Worm (Caenorhabditis elegans) whole organism, late embryonic: Measurements from ENCODE around the gene C04E7.1.

Experiments
- pag-3 ChIP-seq: sonication (generic microtip); optimal IDR thresholded peaks from 2 replicates; lab custom pipeline; 2016; ENCODE audit warnings: missing compliant biosample characterization, missing genetic modification characterization, borderline replicate concordance
- ref-2 ChIP-seq: sonication (generic microtip); optimal IDR thresholded peaks from 2 replicates; lab custom pipeline; 2016; ENCODE audit warnings: missing genetic modification characterization, missing compliant biosample characterization

DNA sequence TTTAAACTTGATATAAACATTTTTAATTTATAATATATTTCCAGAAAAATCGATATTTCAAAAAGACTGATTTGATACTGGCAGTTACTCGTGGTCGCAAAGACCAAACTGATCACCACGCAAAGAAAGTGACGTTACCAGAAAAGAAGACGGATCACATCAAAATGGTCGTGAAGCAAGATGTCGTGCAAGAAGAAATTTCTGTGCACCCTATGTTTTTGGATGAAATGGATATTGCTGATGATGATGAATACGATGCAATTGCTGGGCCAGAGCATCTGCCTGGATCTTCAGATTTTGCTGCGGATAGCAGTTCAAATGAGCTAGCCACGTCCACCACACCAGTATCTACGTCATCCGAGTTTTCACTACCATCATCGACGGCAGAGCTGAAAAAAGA lies 29.2 kb upstream of the C04E7.1 start:
- no peak for TF ChIP-seq pag-3 (tag; lab: Kevin White, UChicago)
- TF ChIP-seq ref-2 (tag; lab: Kevin White, UChicago), result no peak
